Worm (Caenorhabditis elegans) whole organism, mixed stage, embryonic: ENCODE results near the gene gcy-11.

ENCODE experiments used
- elt-3 ChIP-seq: fragments of 150-350 bp; optimal IDR thresholded peaks from 2 replicates; lab custom pipeline; 2014; ENCODE audit warnings: missing biosample characterization, missing genetic modification characterization
- lin-13 ChIP-seq: fragments of 150-350 bp; optimal IDR thresholded peaks from 2 replicates; lab custom pipeline; 2014; ENCODE audit warnings: missing biosample characterization, missing genetic modification characterization
- lsy-2 ChIP-seq: fragments of 150-350 bp; optimal IDR thresholded peaks from 2 replicates; lab custom pipeline; 2014; ENCODE audit warnings: missing biosample characterization, missing genetic modification characterization
- nhr-12 ChIP-seq: fragments of 150-350 bp; optimal IDR thresholded peaks from 2 replicates; lab custom pipeline; 2014; ENCODE audit warnings: missing biosample characterization, missing genetic modification characterization
- nhr-237 ChIP-seq: fragments of 150-350 bp; optimal IDR thresholded peaks from 2 replicates; lab custom pipeline; 2014; ENCODE audit warnings: missing biosample characterization, missing genetic modification characterization
- nhr-28 ChIP-seq: fragments of 150-350 bp; optimal IDR thresholded peaks from 2 replicates; lab custom pipeline; 2014; ENCODE audit warnings: missing biosample characterization, missing genetic modification characterization
- nhr-76 ChIP-seq: sonication (generic microtip); optimal IDR thresholded peaks from 2 replicates; lab custom pipeline; 2017; ENCODE audit warnings: missing biosample characterization, missing genetic modification characterization
- snpc-4 ChIP-seq: fragments of 150-350 bp; optimal IDR thresholded peaks from 2 replicates; lab custom pipeline; 2014; ENCODE audit warnings: missing biosample characterization, missing genetic modification characterization
- unc-62 ChIP-seq: fragments of 150-350 bp; optimal IDR thresholded peaks from 2 replicates; lab custom pipeline; 2014; ENCODE audit warnings: missing biosample characterization, missing genetic modification reagents, missing genetic modification characterization

ce11 chrX:17013162-17013561, 42.2 kb downstream of the gcy-11 start, which contains the start of gene F35B3.3:
- TF ChIP-seq elt-3 (no peak), snpc-4 (tag; lab: Kevin White, UChicago) (no peak), nhr-12 (tag; lab: Kevin White, UChicago) (no peak), nhr-76 (no peak), unc-62 (no peak), lin-13 (tag; lab: Kevin White, UChicago) (no peak), lsy-2 (tag; lab: Kevin White, UChicago) (no peak), nhr-28 (no peak), nhr-237 (tag; lab: Kevin White, UChicago) (no peak)
